Worm (Caenorhabditis elegans): ENCODE results near the gene Y71H2AR.2.

Gene Y71H2AR.2

DNA sequence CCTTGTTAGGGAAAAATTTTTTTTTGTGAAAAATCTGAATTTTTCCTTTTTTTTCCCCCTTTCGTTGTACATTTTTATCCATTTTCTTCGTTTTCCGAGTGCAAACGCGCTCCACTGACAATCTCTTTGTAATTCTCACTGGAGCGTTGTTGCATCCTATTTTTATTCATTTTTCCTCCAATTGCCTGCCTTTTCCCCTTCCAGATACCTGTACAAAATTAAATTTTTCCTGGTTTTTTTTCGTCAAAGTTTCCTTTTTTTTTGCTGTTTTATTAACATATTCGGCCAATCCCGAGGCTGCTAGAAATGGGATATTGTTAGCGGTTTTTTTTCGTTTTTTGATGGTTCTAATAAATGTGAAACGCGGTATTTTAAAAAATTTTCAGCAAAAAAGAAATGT is 29.3 kb downstream of the Y71H2AR.2 start (continued):
- TF ChIP-seq ceh-28 (tag; optimal IDR thresholded peaks at IDR 0.05) (no peak), nhr-41 (GFP tag; IDR thresholded peaks at IDR 0.05) (no peak), ceh-62 (tag; optimal IDR thresholded peaks at IDR 0.05) (no peak), zfp-3 (GFP tag; conservative IDR thresholded peaks at IDR 0.05) (0 out of 2 replicates have a peak, but pooled peaks have one; percentile 19), ZK546.5 (tag; optimal IDR thresholded peaks at IDR 0.05) (no peak), egl-43 (GFP tag; IDR thresholded peaks at IDR 0.05) (peak; percentile 40; the same call in 1 of the 2 replicates), nhr-48 (tag; optimal IDR thresholded peaks at IDR 0.05) (peak; percentile 2), unc-130 (GFP tag; optimal IDR thresholded peaks at IDR 0.05) (peak; percentile 41), aly-2 (tag; optimal IDR thresholded peaks at IDR 0.05) (no peak), daf-8 (GFP tag; IDR thresholded peaks at IDR 0.05) (no peak), aha-1 (tag) (no peak), F44E2.7 (GFP tag; IDR thresholded peaks at IDR 0.05) (no peak), zip-11 (GFP tag; IDR thresholded peaks at IDR 0.05) (no peak), lir-3 (tag; optimal IDR thresholded peaks at IDR 0.05) (no peak), zag-1 (tag; optimal IDR thresholded peaks at IDR 0.05) (no peak), nhr-42 (GFP tag; IDR thresholded peaks at IDR 0.05) (0 out of 2 replicates have a peak, but pooled peaks have one; percentile 31), nhr-10 (tag; optimal IDR thresholded peaks at IDR 0.05) (no peak), hmg-1.1 (GFP tag; IDR thresholded peaks at IDR 0.05) (no peak), hlh-11 (tag; optimal IDR thresholded peaks at IDR 0.05) (no peak), spr-3 (GFP tag; optimal IDR thresholded peaks at IDR 0.05) (peak; percentile 40), daf-16 (GFP tag; optimal IDR thresholded peaks at IDR 0.05) (peak in 1 of 2 experiments; percentile 31), daf-16 (tag; optimal IDR thresholded peaks at IDR 0.05) (peak; percentile 23), mdt-29 (GFP tag; IDR thresholded peaks at IDR 0.05) (no peak), egl-27 (tag; optimal IDR thresholded peaks at IDR 0.05) (no peak), Y5F2A.4 (GFP tag; optimal IDR thresholded peaks at IDR 0.05) (no peak), ZK337.2 (GFP tag; IDR thresholded peaks at IDR 0.05) (no peak), ama-1 (optimal IDR thresholded peaks at IDR 0.05) (peak; percentile 76), zip-2 (tag; optimal IDR thresholded peaks at IDR 0.05) (no peak), daf-19 (GFP tag; conservative IDR thresholded peaks at IDR 0.05) (no peak), ceh-20 (GFP tag; IDR thresholded peaks at IDR 0.05) (no peak), fos-1 (tag; optimal IDR thresholded peaks at IDR 0.05) (no peak), ceh-82 (tag; optimal IDR thresholded peaks at IDR 0.05) (no peak), dmd-8 (GFP tag; IDR thresholded peaks at IDR 0.05) (no peak), unc-62 (GFP tag; optimal IDR thresholded peaks at IDR 0.05 in 1 of 2) (no peak), unc-62 (tag; optimal IDR thresholded peaks at IDR 0.05) (no peak), dmd-6 (GFP tag; IDR thresholded peaks at IDR 0.05) (no peak), cey-2 (tag; optimal IDR thresholded peaks at IDR 0.05; ENCODE audit: borderline replicate concordance, insufficient read depth) (no peak), T20F7.1 (GFP tag; optimal IDR thresholded peaks at IDR 0.05) (peak; percentile 29), skn-1 (tag; optimal IDR thresholded peaks at IDR 0.05) (no peak), Y105C5A.15 (GFP tag; IDR thresholded peaks at IDR 0.05) (no peak), nhr-28 (tag; optimal IDR thresholded peaks at IDR 0.05) (no peak), T26A8.4 (GFP tag; IDR thresholded peaks at IDR 0.05) (no peak), rbr-2 (tag; optimal IDR thresholded peaks at IDR 0.05) (no peak), D1046.2 (GFP tag; IDR thresholded peaks at IDR 0.05) (no peak), nhr-6 (tag; optimal IDR thresholded peaks at IDR 0.05) (no peak), snpc-4 (tag; optimal IDR thresholded peaks at IDR 0.05) (no peak), lin-15B (tag; optimal IDR thresholded peaks at IDR 0.05) (no peak), dve-1 (tag; optimal IDR thresholded peaks at IDR 0.05; ENCODE audit: insufficient read depth) (no peak), nhr-237 (tag; optimal IDR thresholded peaks at IDR 0.05) (no peak), ces-1 (GFP tag; optimal IDR thresholded peaks at IDR 0.05) (no peak), dpl-1 (GFP tag; optimal IDR thresholded peaks at IDR 0.05) (no peak), lin-38 (GFP tag; IDR thresholded peaks at IDR 0.05) (peak; percentile 82), mdl-1 (tag; optimal IDR thresholded peaks at IDR 0.05) (no peak), spr-1 (tag; optimal IDR thresholded peaks at IDR 0.05) (no peak)

Data from whole organism, L4 larva.